Worm (Caenorhabditis elegans): Measurements from ENCODE around the gene nlp-78.

The nlp-78 gene

DNA sequence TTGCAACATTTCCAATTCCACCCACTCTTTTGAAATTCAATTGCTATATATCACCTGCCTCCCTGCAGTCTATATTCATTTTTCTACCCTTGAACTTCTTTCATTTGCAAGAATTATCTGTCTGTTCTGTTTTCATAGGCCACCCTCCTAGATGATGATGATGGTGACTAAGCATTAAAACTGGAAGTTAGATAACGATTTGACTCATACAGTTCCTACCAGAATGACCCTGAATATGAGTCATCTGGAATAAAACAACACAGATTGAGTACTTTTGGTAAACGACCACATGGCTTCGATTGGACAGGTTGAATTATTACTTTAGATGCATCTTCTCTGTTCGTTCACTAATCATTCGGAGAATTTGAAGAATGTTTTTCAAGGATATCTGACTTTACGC lies 11.6 kb upstream of the nlp-78 start (continued):
- TF ChIP-seq F23B12.7 (tag; optimal IDR thresholded peaks at IDR 0.05; ENCODE audit: insufficient read depth) (no peak), sptf-2 (GFP tag; optimal IDR thresholded peaks at IDR 0.05) (no peak), hrde-1 (tag; optimal IDR thresholded peaks at IDR 0.05; ENCODE audit: borderline replicate concordance) (no peak), ccch-3 (GFP tag; optimal IDR thresholded peaks at IDR 0.05) (no peak)

DNA sequence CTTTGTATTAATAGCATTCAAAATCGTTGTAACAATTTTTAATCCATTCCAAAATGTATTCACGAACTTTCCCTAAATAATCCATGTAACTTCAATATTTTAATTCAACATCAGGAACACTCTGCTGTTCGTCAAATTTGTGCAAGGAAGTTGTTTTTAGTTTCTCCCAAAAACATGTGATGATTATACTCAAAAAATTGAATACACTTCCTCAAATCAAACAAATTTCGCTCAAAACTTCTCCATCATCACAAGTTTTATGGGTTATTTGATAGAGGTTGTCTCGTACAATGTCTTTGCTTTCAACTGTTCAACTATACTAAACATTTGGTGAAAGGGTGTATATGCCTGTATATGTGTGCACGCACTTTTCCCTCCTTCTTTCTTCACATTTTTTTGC lies 11.0 kb upstream of the nlp-78 start:
- no peak for TF ChIP-seq nhr-90 (tag; optimal IDR thresholded peaks at IDR 0.05)
- no peak for TF ChIP-seq ceh-58 (GFP tag; IDR thresholded peaks at IDR 0.05)
- TF ChIP-seq ceh-79 (tag; optimal IDR thresholded peaks at IDR 0.05) = no peak
- TF ChIP-seq lsl-1 (GFP tag; optimal IDR thresholded peaks at IDR 0.05) = no peak
- TF ChIP-seq snpc-1.1 (tag; optimal IDR thresholded peaks at IDR 0.05; ENCODE audit: insufficient read depth) = no peak
- no peak for TF ChIP-seq zfh-2 (GFP tag; conservative IDR thresholded peaks at IDR 0.05)
- peak; percentile 12 for TF ChIP-seq nhr-80 (tag; optimal IDR thresholded peaks at IDR 0.05)

- TF ChIP-seq lin-26 (GFP tag; IDR thresholded peaks at IDR 0.05) (no peak), ztf-18 (tag; optimal IDR thresholded peaks at IDR 0.05) (no peak), tbx-9 (tag; optimal IDR thresholded peaks at IDR 0.05; ENCODE audit: borderline replicate concordance) (no peak), dpff-1 (tag; optimal IDR thresholded peaks at IDR 0.05) (no peak), Y79H2A.3 (GFP tag; conservative IDR thresholded peaks at IDR 0.05) (no peak)
These were observed 9.0 kb upstream of the nlp-78 start for ce11 chrII:9126965-9127364.

DNA sequence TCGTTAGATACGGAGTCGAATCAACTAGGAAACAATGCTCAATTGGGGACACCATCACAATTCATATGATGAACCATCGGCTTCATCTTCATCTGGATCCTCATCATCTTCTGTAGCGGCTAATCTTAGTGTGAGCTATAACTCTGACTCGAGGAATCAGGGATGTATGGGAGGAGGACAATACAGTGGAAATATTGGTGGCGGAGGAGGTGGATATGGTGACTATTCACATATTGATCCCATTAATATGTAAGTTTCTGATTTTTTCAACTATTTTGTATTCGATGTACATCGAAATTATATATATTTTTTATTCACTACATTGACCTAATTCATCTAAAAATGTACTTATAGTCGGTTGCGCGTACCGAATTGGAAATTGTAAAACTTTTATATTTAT lies 8.6 kb upstream of the nlp-78 start:
- TF ChIP-seq dpl-1 (GFP tag; optimal IDR thresholded peaks at IDR 0.05) (no peak), Y79H2A.3 (GFP tag; conservative IDR thresholded peaks at IDR 0.05) (no peak), F10E7.11 (tag; optimal IDR thresholded peaks at IDR 0.05) (no peak)

DNA sequence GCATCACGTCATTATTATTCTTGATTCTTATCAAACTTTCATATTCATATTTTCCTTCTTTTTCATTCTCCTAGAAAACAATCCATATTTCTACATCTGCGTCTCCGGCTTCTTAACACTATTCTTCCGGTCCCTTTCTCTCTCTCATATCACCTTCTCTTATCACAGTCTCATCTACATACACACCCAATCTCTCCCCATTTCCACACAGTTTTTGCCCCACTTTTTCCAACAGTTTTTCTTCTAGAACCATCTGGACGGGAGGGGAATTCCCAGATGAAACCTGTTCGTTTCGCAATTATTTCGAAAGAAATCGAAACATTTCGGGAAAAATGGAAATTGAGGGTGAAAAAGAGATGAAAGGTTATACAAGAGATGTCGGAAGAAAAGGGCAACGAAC lies 7.8 kb upstream of the nlp-78 start:
- TF ChIP-seq F49E8.2 (tag; optimal IDR thresholded peaks at IDR 0.05; ENCODE audit: insufficient read depth) = no peak
- TF ChIP-seq hmg-1.2 (GFP tag; IDR thresholded peaks at IDR 0.05) = peak; percentile 51; the same call in 1 of the 2 replicates
- peak; percentile 36 for TF ChIP-seq madf-10 (tag; optimal IDR thresholded peaks at IDR 0.05)
- TF ChIP-seq snpc-3.4 (tag; optimal IDR thresholded peaks at IDR 0.05) = no peak
- TF ChIP-seq unc-62 (GFP tag; optimal IDR thresholded peaks at IDR 0.05) = no peak
- TF ChIP-seq lin-40 (tag; optimal IDR thresholded peaks at IDR 0.05) = peak; percentile 57
- peak; percentile 74 for TF ChIP-seq nhr-80 (tag; optimal IDR thresholded peaks at IDR 0.05)
- TF ChIP-seq C06A6.2 (GFP tag; conservative IDR thresholded peaks at IDR 0.05) = peak; percentile 53; the same call in 1 of the 2 replicates
- 0 out of 2 replicates have a peak, but pooled peaks have one; percentile 39 for TF ChIP-seq let-526 (GFP tag; IDR thresholded peaks at IDR 0.05)
- TF ChIP-seq lin-35 (GFP tag; optimal IDR thresholded peaks at IDR 0.05) = peak in 1 of 3 experiments; percentile 35
- TF ChIP-seq Y79H2A.3 (GFP tag; conservative IDR thresholded peaks at IDR 0.05) = no peak
- no peak for TF ChIP-seq snpc-4 (GFP tag; optimal IDR thresholded peaks at IDR 0.05)
- TF ChIP-seq snpc-4 (tag; optimal IDR thresholded peaks at IDR 0.05) = no peak
- no peak for TF ChIP-seq Y95B8A.8 (GFP tag; IDR thresholded peaks at IDR 0.05)
- 0 out of 2 replicates have a peak, but pooled peaks have one; percentile 54 for TF ChIP-seq egl-18 (GFP tag; IDR thresholded peaks at IDR 0.05)
- no peak for TF ChIP-seq D2030.7 (GFP tag; IDR thresholded peaks at IDR 0.05)
- no peak for TF ChIP-seq hrde-1 (tag; optimal IDR thresholded peaks at IDR 0.05; ENCODE audit: borderline replicate concordance)
- peak; percentile 55 for TF ChIP-seq somi-1 (GFP tag; optimal IDR thresholded peaks at IDR 0.05)
- no peak for TF ChIP-seq ekl-4 (GFP tag; IDR thresholded peaks at IDR 0.05)
- peak; percentile 47 for TF ChIP-seq ztf-26 (tag; optimal IDR thresholded peaks at IDR 0.05)
- no peak for TF ChIP-seq tbx-9 (tag; optimal IDR thresholded peaks at IDR 0.05; ENCODE audit: borderline replicate concordance)
- TF ChIP-seq ceh-27 (GFP tag; optimal IDR thresholded peaks at IDR 0.05) = peak; percentile 11
- TF ChIP-seq atf-7 (tag; optimal IDR thresholded peaks at IDR 0.05) = peak; percentile 30
- peak; percentile 29 for TF ChIP-seq repo-1 (tag; optimal IDR thresholded peaks at IDR 0.05)
- peak; percentile 32 for TF ChIP-seq tbp1 (GFP tag; optimal IDR thresholded peaks at IDR 0.05)
- peak; percentile 37; the same call in 1 of the 2 replicates for TF ChIP-seq dox-1 (GFP tag; IDR thresholded peaks at IDR 0.05)
- TF ChIP-seq rec-8 (tag; optimal IDR thresholded peaks at IDR 0.05) = no peak
